Fruit fly (Drosophila melanogaster): ENCODE results near the gene mtrm.

Gene mtrm

dm6 chr3L:8379161-8379560, 33.7 kb upstream of the mtrm start:
- no peak for TF ChIP-seq CG9948 (tag; optimal IDR thresholded peaks at IDR 0.05)
- no peak for TF ChIP-seq CG8301 (tag; optimal IDR thresholded peaks at IDR 0.05)
- TF ChIP-seq Ets98B (GFP tag; IDR thresholded peaks at IDR 0.05), result no peak
- TF ChIP-seq CG32121 (GFP tag; IDR thresholded peaks at IDR 0.05), result no peak
- no peak for TF ChIP-seq CG13204 (GFP tag; optimal IDR thresholded peaks at IDR 0.05)
- TF ChIP-seq CG10348 (GFP tag; IDR thresholded peaks at IDR 0.05), result no peak
- no peak for TF ChIP-seq fd96Ca (GFP tag; IDR thresholded peaks at IDR 0.05)
- no peak for TF ChIP-seq CG34367 (tag; optimal IDR thresholded peaks at IDR 0.05)
- no peak for TF ChIP-seq EcR (GFP tag; optimal IDR thresholded peaks at IDR 0.05)
- TF ChIP-seq CG12605 (GFP tag; IDR thresholded peaks at IDR 0.05), result no peak
- no peak for TF ChIP-seq Pif1A (GFP tag; optimal IDR thresholded peaks at IDR 0.05)
- no peak for TF ChIP-seq CG15710 (tag; optimal IDR thresholded peaks at IDR 0.05)
- TF ChIP-seq CG17806 (tag; optimal IDR thresholded peaks at IDR 0.05), result no peak
- TF ChIP-seq CG14655 (GFP tag; optimal IDR thresholded peaks at IDR 0.05), result no peak
- TF ChIP-seq Pif1B (GFP tag; optimal IDR thresholded peaks at IDR 0.05), result no peak
- TF ChIP-seq gl (tag; optimal IDR thresholded peaks at IDR 0.05), result no peak

dm6 chr3L:8383968-8384367, 28.8 kb upstream of the mtrm start:
- TF ChIP-seq CG34367 (tag; optimal IDR thresholded peaks at IDR 0.05) (no peak), CG10348 (GFP tag; IDR thresholded peaks at IDR 0.05) (0 out of 2 replicates have a peak, but pooled peaks have one; percentile 13), CG8301 (tag; optimal IDR thresholded peaks at IDR 0.05) (peak; percentile 32), fd96Ca (GFP tag; IDR thresholded peaks at IDR 0.05) (peak; percentile 30; the same call in 1 of the 3 replicates), Ets98B (GFP tag; IDR thresholded peaks at IDR 0.05) (0 out of 2 replicates have a peak, but pooled peaks have one; percentile 14), Pif1A (GFP tag; optimal IDR thresholded peaks at IDR 0.05) (peak; percentile 43), CG4496 (GFP tag; IDR thresholded peaks at IDR 0.05) (no peak), CG8159 (tag; optimal IDR thresholded peaks at IDR 0.05) (no peak), CG14655 (GFP tag; optimal IDR thresholded peaks at IDR 0.05) (peak; percentile 21), Pif1B (GFP tag; optimal IDR thresholded peaks at IDR 0.05) (peak; percentile 12)

dm6 chr3L:8385055-8385454, 27.8 kb upstream of the mtrm start:
- peak; percentile 86 for TF ChIP-seq CG9948 (tag; optimal IDR thresholded peaks at IDR 0.05)
- TF ChIP-seq Ets98B (GFP tag; IDR thresholded peaks at IDR 0.05), result peak; percentile 64
- peak; percentile 67 for TF ChIP-seq Snoo (tag; optimal IDR thresholded peaks at IDR 0.05)
- peak; percentile 85 for TF ChIP-seq Pif1B (GFP tag; optimal IDR thresholded peaks at IDR 0.05)
- no peak for TF ChIP-seq rn (GFP tag; IDR thresholded peaks at IDR 0.05)
- peak; percentile 41; the same call in 2 of the 3 replicates for TF ChIP-seq CG4496 (GFP tag; IDR thresholded peaks at IDR 0.05)
- peak; percentile 90 for TF ChIP-seq CG8159 (tag; optimal IDR thresholded peaks at IDR 0.05)
- no peak for TF ChIP-seq CG10348 (GFP tag; IDR thresholded peaks at IDR 0.05)
- TF ChIP-seq CG32121 (GFP tag; IDR thresholded peaks at IDR 0.05), result peak; percentile 13; the same call in 1 of the 2 replicates
- TF ChIP-seq EcR (GFP tag; optimal IDR thresholded peaks at IDR 0.05), result no peak
- peak; percentile 79 for TF ChIP-seq fd96Ca (GFP tag; IDR thresholded peaks at IDR 0.05)
- peak; percentile 54 for TF ChIP-seq CG13204 (GFP tag; optimal IDR thresholded peaks at IDR 0.05)
- TF ChIP-seq CG17806 (tag; optimal IDR thresholded peaks at IDR 0.05), result peak; percentile 79
- TF ChIP-seq CG8301 (tag; optimal IDR thresholded peaks at IDR 0.05), result peak; percentile 91
- peak; percentile 86 for TF ChIP-seq Pif1A (GFP tag; optimal IDR thresholded peaks at IDR 0.05)
- TF ChIP-seq CG12605 (GFP tag; IDR thresholded peaks at IDR 0.05), result peak; percentile 63; the same call in 1 of the 2 replicates
- peak; percentile 44 for TF ChIP-seq gl (tag; optimal IDR thresholded peaks at IDR 0.05)
- TF ChIP-seq CG14655 (GFP tag; optimal IDR thresholded peaks at IDR 0.05), result peak; percentile 93
- peak; percentile 81 for TF ChIP-seq CG34367 (tag; optimal IDR thresholded peaks at IDR 0.05)
- TF ChIP-seq CG15710 (tag; optimal IDR thresholded peaks at IDR 0.05), result peak; percentile 86
- peak; percentile 69 for TF ChIP-seq D1 (tag; optimal IDR thresholded peaks at IDR 0.05)

dm6 chr3L:8391240-8391639, 21.6 kb upstream of the mtrm start, which contains the start of gene Jon66Ci:
Jon66Ci (plus strand) TSS chr3L:8391540.
- TF ChIP-seq CG4496 (GFP tag; IDR thresholded peaks at IDR 0.05), result no peak
- no peak for TF ChIP-seq Snoo (tag; optimal IDR thresholded peaks at IDR 0.05)
- TF ChIP-seq CG8301 (tag; optimal IDR thresholded peaks at IDR 0.05), result no peak
- TF ChIP-seq gl (tag; optimal IDR thresholded peaks at IDR 0.05), result no peak
- no peak for TF ChIP-seq CG13204 (GFP tag; optimal IDR thresholded peaks at IDR 0.05)
- no peak for TF ChIP-seq rn (GFP tag; IDR thresholded peaks at IDR 0.05)
- TF ChIP-seq CG17806 (tag; optimal IDR thresholded peaks at IDR 0.05), result no peak
- TF ChIP-seq CG32121 (GFP tag; IDR thresholded peaks at IDR 0.05), result no peak
- no peak for TF ChIP-seq Pif1B (GFP tag; optimal IDR thresholded peaks at IDR 0.05)
- TF ChIP-seq EcR (GFP tag; optimal IDR thresholded peaks at IDR 0.05), result no peak
- no peak for TF ChIP-seq CG10348 (GFP tag; IDR thresholded peaks at IDR 0.05)
- TF ChIP-seq CG34367 (tag; optimal IDR thresholded peaks at IDR 0.05), result no peak
- TF ChIP-seq CG9948 (tag; optimal IDR thresholded peaks at IDR 0.05), result no peak
- no peak for TF ChIP-seq CG14655 (GFP tag; optimal IDR thresholded peaks at IDR 0.05)

- TF ChIP-seq CG8301 (tag; optimal IDR thresholded peaks at IDR 0.05) (no peak), rn (GFP tag; IDR thresholded peaks at IDR 0.05) (no peak), Ets98B (GFP tag; IDR thresholded peaks at IDR 0.05) (no peak), CG15710 (tag; optimal IDR thresholded peaks at IDR 0.05) (no peak), CG10348 (GFP tag; IDR thresholded peaks at IDR 0.05) (no peak), CG32121 (GFP tag; IDR thresholded peaks at IDR 0.05) (no peak), CG34367 (tag; optimal IDR thresholded peaks at IDR 0.05) (no peak), CG8159 (tag; optimal IDR thresholded peaks at IDR 0.05) (no peak), CG13204 (GFP tag; optimal IDR thresholded peaks at IDR 0.05) (no peak), fd96Ca (GFP tag; IDR thresholded peaks at IDR 0.05) (no peak), D1 (tag; optimal IDR thresholded peaks at IDR 0.05) (no peak), EcR (GFP tag; optimal IDR thresholded peaks at IDR 0.05) (no peak)
Measured at dm6 chr3L:8393549-8393948, 19.3 kb upstream of the mtrm start, which contains the start of gene Jon66Cii. Jon66Cii (minus strand) TSS chr3L:8393649.

- TF ChIP-seq EcR (GFP tag; optimal IDR thresholded peaks at IDR 0.05) (no peak), gl (tag; optimal IDR thresholded peaks at IDR 0.05) (no peak), fd96Ca (GFP tag; IDR thresholded peaks at IDR 0.05) (no peak), CG32121 (GFP tag; IDR thresholded peaks at IDR 0.05) (no peak), CG14655 (GFP tag; optimal IDR thresholded peaks at IDR 0.05) (no peak), CG15710 (tag; optimal IDR thresholded peaks at IDR 0.05) (no peak), Ets98B (GFP tag; IDR thresholded peaks at IDR 0.05) (no peak), CG10348 (GFP tag; IDR thresholded peaks at IDR 0.05) (no peak), CG4496 (GFP tag; IDR thresholded peaks at IDR 0.05) (no peak), D1 (tag; optimal IDR thresholded peaks at IDR 0.05) (no peak), CG17806 (tag; optimal IDR thresholded peaks at IDR 0.05) (no peak), CG8159 (tag; optimal IDR thresholded peaks at IDR 0.05) (no peak), rn (GFP tag; IDR thresholded peaks at IDR 0.05) (no peak), Pif1A (GFP tag; optimal IDR thresholded peaks at IDR 0.05) (no peak), Snoo (tag; optimal IDR thresholded peaks at IDR 0.05) (no peak), CG13204 (GFP tag; optimal IDR thresholded peaks at IDR 0.05) (no peak), CG12605 (GFP tag; IDR thresholded peaks at IDR 0.05) (no peak), CG34367 (tag; optimal IDR thresholded peaks at IDR 0.05) (no peak)
Measured at dm6 chr3L:8394132-8394531, 18.7 kb upstream of the mtrm start.
